Fruit fly (Drosophila melanogaster) whole organism, embryonic: ENCODE results near the gene wa-cup.

Experiments
- Abd-B ChIP-seq: fragments of 200-800 bp; sonication (Bioruptor generic); optimal IDR thresholded peaks from 2 replicates; lab custom pipeline; 2018; ENCODE audit warnings: missing biosample characterization, mild to moderate bottlenecking, missing genetic modification characterization, moderate library complexity
- Bgb ChIP-seq: fragments of 200-800 bp; sonication (Bioruptor generic); IDR thresholded peaks from 2 replicates; pipeline ENCODE4 v1.3.6; 2022; ENCODE audit warnings: missing biosample characterization, missing genetic modification characterization; ENCODE audit not compliant: partially characterized antibody
- CG10462 ChIP-seq: fragments of 200-800 bp; sonication (Bioruptor generic); optimal IDR thresholded peaks from 2 replicates; lab custom pipeline; 2016; ENCODE audit warnings: missing biosample characterization, missing genetic modification characterization
- CG11085 ChIP-seq: fragments of 200-800 bp; sonication (Bioruptor generic); IDR thresholded peaks from 2 replicates; pipeline ENCODE4 v1.3.6; 2022; ENCODE audit warnings: missing biosample characterization, missing genetic modification characterization
- CG11696 ChIP-seq: fragments of 200-800 bp; sonication (Bioruptor generic); IDR thresholded peaks from 2 replicates; pipeline ENCODE4 v1.3.6; 2022; ENCODE audit warnings: missing biosample characterization, missing genetic modification characterization
- CG12659 ChIP-seq: fragments of 200-800 bp; sonication (Bioruptor generic); optimal IDR thresholded peaks from 3 replicates; lab custom pipeline; 2017; ENCODE audit warnings: mild to moderate bottlenecking, missing biosample characterization, missing genetic modification reagents, missing genetic modification characterization
- CG14860 ChIP-seq: fragments of 200-800 bp; sonication (Bioruptor generic); IDR thresholded peaks from 3 replicates; pipeline ENCODE4 v1.3.6; 2022; ENCODE audit warnings: missing biosample characterization, missing genetic modification characterization; ENCODE audit not compliant: partially characterized antibody
- CG14965 ChIP-seq: fragments of 200-800 bp; sonication (Bioruptor generic); optimal IDR thresholded peaks from 2 replicates; lab custom pipeline; 2016; ENCODE audit warnings: missing biosample characterization, missing genetic modification characterization, borderline replicate concordance
- CG15514 ChIP-seq: fragments of 200-800 bp; sonication (Bioruptor generic); optimal IDR thresholded peaks from 3 replicates; lab custom pipeline; 2017; ENCODE audit warnings: missing biosample characterization, missing genetic modification characterization, mild to moderate bottlenecking, moderate library complexity, missing genetic modification reagents
- CG16813 ChIP-seq: fragments of 200-800 bp; sonication (Bioruptor generic); IDR thresholded peaks from 3 replicates; pipeline ENCODE4 v1.3.6; 2022; ENCODE audit warnings: missing biosample characterization, missing genetic modification characterization; ENCODE audit not compliant: partially characterized antibody
- CG17359 ChIP-seq: fragments of 200-800 bp; sonication (Bioruptor generic); optimal IDR thresholded peaks from 3 replicates; lab custom pipeline; 2018; ENCODE audit warnings: missing biosample characterization, mild to moderate bottlenecking, missing genetic modification characterization, moderate library complexity
- CG17385 ChIP-seq: fragments of 200-800 bp; sonication (Bioruptor generic); optimal IDR thresholded peaks from 3 replicates; lab custom pipeline; 2018; ENCODE audit warnings: missing biosample characterization, mild to moderate bottlenecking, missing genetic modification characterization
- CG17912 ChIP-seq: fragments of 200-800 bp; sonication (Bioruptor generic); optimal IDR thresholded peaks from 2 replicates; lab custom pipeline; 2018; ENCODE audit warnings: missing biosample characterization, mild to moderate bottlenecking, missing genetic modification characterization
- CG18599 ChIP-seq: fragments of 200-800 bp; sonication (Bioruptor generic); optimal IDR thresholded peaks from 3 replicates; lab custom pipeline; 2017; ENCODE audit warnings: missing biosample characterization, missing genetic modification characterization, mild to moderate bottlenecking, moderate library complexity, missing genetic modification reagents
- CG2199 ChIP-seq: fragments of 200-800 bp; sonication (Bioruptor generic); IDR thresholded peaks from 3 replicates; pipeline ENCODE4 v1.3.6; 2022; ENCODE audit warnings: missing biosample characterization, missing genetic modification characterization
- CG30020 ChIP-seq: fragments of 200-800 bp; optimal IDR thresholded peaks from 2 replicates; lab custom pipeline; 2019; ENCODE audit warnings: missing biosample characterization, mild to moderate bottlenecking, missing genetic modification characterization, moderate library complexity
- CG31224 ChIP-seq: fragments of 200-800 bp; sonication (Bioruptor generic); IDR thresholded peaks from 2 replicates; pipeline ENCODE4 v1.3.6; 2022; ENCODE audit warnings: missing biosample characterization, missing genetic modification characterization
- CG34224 ChIP-seq: fragments of 200-800 bp; sonication (Bioruptor generic); IDR thresholded peaks from 3 replicates; pipeline ENCODE4 v1.3.6; 2022; ENCODE audit warnings: missing biosample characterization, missing genetic modification characterization; ENCODE audit not compliant: partially characterized antibody
- CG4282 ChIP-seq: fragments of 200-800 bp; sonication (Bioruptor generic); optimal IDR thresholded peaks from 2 replicates; lab custom pipeline; 2016; ENCODE audit warnings: missing biosample characterization, missing genetic modification characterization
- CG7357 ChIP-seq: fragments of 200-800 bp; sonication (Bioruptor generic); IDR thresholded peaks from 3 replicates; pipeline ENCODE4 v1.3.6; 2022; ENCODE audit warnings: missing biosample characterization, missing genetic modification characterization
- CG7963 ChIP-seq: fragments of 200-800 bp; sonication (Bioruptor generic); IDR thresholded peaks from 3 replicates; pipeline ENCODE4 v1.3.6; 2022; ENCODE audit warnings: missing biosample characterization, missing genetic modification characterization; ENCODE audit not compliant: partially characterized antibody
- CG8281 ChIP-seq: fragments of 200-800 bp; sonication (Bioruptor generic); optimal IDR thresholded peaks from 2 replicates; lab custom pipeline; 2018; ENCODE audit warnings: missing biosample characterization, mild to moderate bottlenecking, missing genetic modification characterization, moderate library complexity
- CG9215 ChIP-seq: fragments of 200-800 bp; sonication (Bioruptor generic); IDR thresholded peaks from 2 replicates; pipeline ENCODE4 v1.3.6; 2022; ENCODE audit warnings: missing biosample characterization, missing genetic modification characterization
- Camta ChIP-seq: fragments of 200-800 bp; sonication (Bioruptor generic); optimal IDR thresholded peaks from 2 replicates; lab custom pipeline; 2016; ENCODE audit warnings: missing biosample characterization, missing genetic modification characterization
- Dek ChIP-seq: fragments of 200-800 bp; sonication (Bioruptor generic); optimal IDR thresholded peaks from 3 replicates; lab custom pipeline; 2019; ENCODE audit warnings: missing biosample characterization, mild to moderate bottlenecking, missing genetic modification characterization, moderate library complexity
- Dll ChIP-seq: fragments of 200-800 bp; sonication (Bioruptor generic); IDR thresholded peaks from 4 replicates; pipeline ENCODE4 v1.3.6; 2022; ENCODE audit warnings: missing biosample characterization, missing genetic modification characterization; ENCODE audit not compliant: partially characterized antibody
- Ets97D ChIP-seq: fragments of 200-800 bp; sonication (Bioruptor generic); optimal IDR thresholded peaks from 3 replicates; lab custom pipeline; 2016; ENCODE audit warnings: missing biosample characterization, missing genetic modification characterization
- HmgD ChIP-seq: fragments of 200-800 bp; sonication (Bioruptor generic); optimal IDR thresholded peaks from 3 replicates; lab custom pipeline; 2016; ENCODE audit warnings: missing biosample characterization, missing genetic modification characterization
- Hmr ChIP-seq: fragments of 200-800 bp; sonication (Bioruptor generic); optimal IDR thresholded peaks from 3 replicates; lab custom pipeline; 2017; ENCODE audit warnings: mild to moderate bottlenecking, missing biosample characterization, missing genetic modification reagents, missing genetic modification characterization
- Hmx ChIP-seq: fragments of 200-800 bp; sonication (Bioruptor generic); optimal IDR thresholded peaks from 2 replicates; lab custom pipeline; 2016; ENCODE audit warnings: missing biosample characterization, missing genetic modification characterization
- MTF-1 ChIP-seq: fragments of 200-800 bp; sonication (Bioruptor generic); optimal IDR thresholded peaks from 2 replicates; lab custom pipeline; 2018; ENCODE audit warnings: missing biosample characterization, mild to moderate bottlenecking, missing genetic modification characterization, borderline replicate concordance
- Med ChIP-seq: fragments of 200-800 bp; sonication (Bioruptor generic); peaks from one replicate; lab custom pipeline; 2016; ENCODE audit warnings: missing biosample characterization, missing genetic modification characterization, mild to moderate bottlenecking, inconsistent platforms, moderate library complexity
- Scr ChIP-seq: fragments of 200-800 bp; sonication (Bioruptor generic); IDR thresholded peaks from 2 replicates; pipeline ENCODE4 v1.3.6; 2022; ENCODE audit warnings: missing biosample characterization, missing genetic modification characterization; ENCODE audit not compliant: partially characterized antibody
- Sry-β ChIP-seq: fragments of 200-800 bp; sonication (Bioruptor generic); optimal IDR thresholded peaks from 2 replicates; lab custom pipeline; 2018; ENCODE audit warnings: missing biosample characterization, mild to moderate bottlenecking, missing genetic modification characterization, moderate library complexity
- Tbp ChIP-seq: fragments of >200 bp; optimal IDR thresholded peaks from 2 replicates; lab custom pipeline; 2018; ENCODE audit warnings: missing biosample characterization, missing genetic modification characterization
- ato ChIP-seq: fragments of 200-800 bp; sonication (Bioruptor generic); IDR thresholded peaks from 2 replicates; pipeline ENCODE4 v1.3.6; 2022; ENCODE audit warnings: missing biosample characterization, missing genetic modification characterization; ENCODE audit not compliant: partially characterized antibody
- gcm ChIP-seq: fragments of 200-800 bp; sonication (Bioruptor generic); optimal IDR thresholded peaks from 2 replicates; lab custom pipeline; 2019; ENCODE audit warnings: missing biosample characterization, mild to moderate bottlenecking, missing genetic modification characterization, moderate library complexity
- gcm2 ChIP-seq: fragments of 200-800 bp; sonication (Bioruptor generic); optimal IDR thresholded peaks from 2 replicates; lab custom pipeline; 2016; ENCODE audit warnings: missing biosample characterization, missing genetic modification characterization
- grau ChIP-seq: fragments of 200-800 bp; optimal IDR thresholded peaks from 3 replicates; lab custom pipeline; 2019; ENCODE audit warnings: missing biosample characterization, mild to moderate bottlenecking, missing genetic modification characterization, moderate library complexity
- grn ChIP-seq: fragments of 200-800 bp; sonication (Bioruptor generic); optimal IDR thresholded peaks from 3 replicates; lab custom pipeline; 2017; ENCODE audit warnings: missing biosample characterization, missing genetic modification characterization
- ham ChIP-seq: fragments of 200-800 bp; sonication (Bioruptor generic); IDR thresholded peaks from 2 replicates; pipeline ENCODE4 v1.3.6; 2022; ENCODE audit warnings: missing biosample characterization, missing genetic modification characterization
- mirr ChIP-seq: fragments of 200-800 bp; sonication (Bioruptor generic); optimal IDR thresholded peaks from 3 replicates; lab custom pipeline; 2018; ENCODE audit warnings: missing biosample characterization, mild to moderate bottlenecking, missing genetic modification characterization
- mld ChIP-seq: fragments of 200-800 bp; sonication (Bioruptor generic); IDR thresholded peaks from 3 replicates; pipeline ENCODE4 v1.3.6; 2022; ENCODE audit warnings: missing biosample characterization, missing genetic modification characterization; ENCODE audit not compliant: partially characterized antibody
- phol ChIP-seq: fragments of 200-800 bp; sonication (Bioruptor generic); optimal IDR thresholded peaks from 3 replicates; lab custom pipeline; 2018; ENCODE audit warnings: missing biosample characterization, mild to moderate bottlenecking, missing genetic modification characterization, moderate library complexity
- pnt ChIP-seq: fragments of 200-800 bp; sonication (Bioruptor generic); optimal IDR thresholded peaks from 3 replicates; lab custom pipeline; 2016; ENCODE audit warnings: missing biosample characterization, missing genetic modification characterization
- psq ChIP-seq: fragments of 200-800 bp; sonication (Bioruptor generic); optimal IDR thresholded peaks from 2 replicates; lab custom pipeline; 2017; ENCODE audit warnings: missing biosample characterization, missing genetic modification characterization
- tap ChIP-seq: fragments of 200-800 bp; optimal IDR thresholded peaks from 3 replicates; lab custom pipeline; 2019; ENCODE audit warnings: missing biosample characterization, mild to moderate bottlenecking, missing genetic modification characterization, moderate library complexity
- ttk ChIP-seq: fragments of 200-800 bp; sonication (Bioruptor generic); IDR thresholded peaks from 2 replicates; pipeline ENCODE4 v2.1.2; 2022; ENCODE audit warnings: missing biosample characterization, missing genetic modification characterization
- vnd ChIP-seq: fragments of 200-800 bp; sonication (Bioruptor generic); IDR thresholded peaks from 3 replicates; pipeline ENCODE4 v1.3.6; 2022; ENCODE audit warnings: missing biosample characterization, missing genetic modification characterization; ENCODE audit not compliant: partially characterized antibody

The wa-cup gene

DNA sequence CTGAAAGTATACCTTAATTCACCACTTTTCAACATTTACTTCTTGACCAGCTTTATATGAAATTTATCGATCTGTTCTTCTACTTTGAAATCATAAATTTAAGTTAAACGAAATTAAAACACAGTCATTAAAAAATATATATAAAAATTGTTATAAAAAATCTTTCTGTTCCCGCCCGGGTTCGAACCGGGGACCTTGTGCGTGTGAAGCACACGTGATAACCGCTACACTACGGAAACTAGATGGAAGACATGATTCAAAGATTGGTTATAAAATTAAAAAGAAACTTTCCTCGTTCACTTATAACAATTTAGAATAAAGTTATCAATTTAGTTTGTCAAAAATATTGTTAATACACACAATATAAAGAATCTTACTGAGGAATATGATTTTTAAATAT is 51.3 kb downstream of the wa-cup start:
- TF ChIP-seq HmgD (GFP tag; lab: Kevin White, UChicago) = no peak
- TF ChIP-seq Ets97D (GFP tag; lab: Kevin White, UChicago) = no peak
- no peak for TF ChIP-seq gcm2
- no peak for TF ChIP-seq Abd-B (GFP tag; lab: Kevin White, UChicago)
- no peak for TF ChIP-seq CG17359
- no peak for TF ChIP-seq CG31224
- TF ChIP-seq vnd (GFP tag; lab: Robert Waterston, UW) = peak; percentile 49; the same call in 1 of the 3 replicates
- TF ChIP-seq CG10462 (GFP tag; lab: Kevin White, UChicago) = no peak
- TF ChIP-seq tap (tag; lab: Kevin White, UChicago) = no peak
- no peak for TF ChIP-seq MTF-1
- TF ChIP-seq Scr (GFP tag; lab: Robert Waterston, UW) = peak; percentile 65
- no peak for TF ChIP-seq grau
- TF ChIP-seq CG11696 (GFP tag; lab: Robert Waterston, UW) = no peak
- no peak for TF ChIP-seq Sry-β
- no peak for TF ChIP-seq ham (GFP tag; lab: Robert Waterston, UW)
- no peak for TF ChIP-seq psq
- no peak for TF ChIP-seq CG17912 (GFP tag; lab: Kevin White, UChicago)
- TF ChIP-seq CG15514 = no peak
- TF ChIP-seq CG18599 = no peak
- TF ChIP-seq CG7963 (GFP tag; lab: Robert Waterston, UW) = peak; percentile 78; the same call in 2 of the 3 replicates
- peak; percentile 73; the same call in 2 of the 3 replicates for TF ChIP-seq mld (GFP tag; lab: Robert Waterston, UW)
- 0 out of 3 replicates have a peak, but pooled peaks have one; percentile 27 for TF ChIP-seq CG2199
- TF ChIP-seq phol (tag; lab: Kevin White, UChicago) = no peak
- TF ChIP-seq Hmx = no peak
- no peak for TF ChIP-seq CG30020 (tag; lab: Kevin White, UChicago)
- no peak for TF ChIP-seq CG9215 (GFP tag; lab: Robert Waterston, UW)
- no peak for TF ChIP-seq Dek (tag; lab: Kevin White, UChicago)
- TF ChIP-seq CG12659 (GFP tag; lab: Kevin White, UChicago) = no peak
- TF ChIP-seq CG14860 = peak; percentile 59; the same call in 2 of the 3 replicates
- no peak for TF ChIP-seq ttk
- no peak for TF ChIP-seq CG4282 (GFP tag; lab: Kevin White, UChicago)
- TF ChIP-seq Bgb (GFP tag; lab: Robert Waterston, UW) = peak; percentile 75
- TF ChIP-seq CG16813 (GFP tag; lab: Robert Waterston, UW) = peak; percentile 84
- TF ChIP-seq ato = peak; percentile 74; the same call in 1 of the 2 replicates
- TF ChIP-seq CG14965 (GFP tag; lab: Kevin White, UChicago) = no peak
- TF ChIP-seq CG7357 = no peak
- no peak for TF ChIP-seq CG17385 (GFP tag; lab: Kevin White, UChicago)
- peak; percentile 46 for TF ChIP-seq CG8281 (tag; lab: Kevin White, UChicago)
- no peak for TF ChIP-seq Tbp (GFP tag; lab: Kevin White, UChicago)
- no peak for TF ChIP-seq grn
- no peak for TF ChIP-seq Camta (GFP tag; lab: Kevin White, UChicago)
- TF ChIP-seq Hmr (GFP tag; lab: Kevin White, UChicago) = no peak
- no peak for TF ChIP-seq CG11085
- peak; percentile 39 for TF ChIP-seq Med (GFP tag; lab: Kevin White, UChicago)
- TF ChIP-seq mirr (GFP tag; lab: Kevin White, UChicago) = no peak
- peak; percentile 59; the same call in 2 of the 4 replicates for TF ChIP-seq Dll (GFP tag; lab: Robert Waterston, UW)
- no peak for TF ChIP-seq pnt (GFP tag; lab: Kevin White, UChicago)
- no peak for TF ChIP-seq gcm (GFP tag; lab: Kevin White, UChicago)
- peak; percentile 44; the same call in 1 of the 3 replicates for TF ChIP-seq CG34224
